Worm (Caenorhabditis elegans): Measurements from ENCODE around the gene nas-23.

nas-23 gene

DNA sequence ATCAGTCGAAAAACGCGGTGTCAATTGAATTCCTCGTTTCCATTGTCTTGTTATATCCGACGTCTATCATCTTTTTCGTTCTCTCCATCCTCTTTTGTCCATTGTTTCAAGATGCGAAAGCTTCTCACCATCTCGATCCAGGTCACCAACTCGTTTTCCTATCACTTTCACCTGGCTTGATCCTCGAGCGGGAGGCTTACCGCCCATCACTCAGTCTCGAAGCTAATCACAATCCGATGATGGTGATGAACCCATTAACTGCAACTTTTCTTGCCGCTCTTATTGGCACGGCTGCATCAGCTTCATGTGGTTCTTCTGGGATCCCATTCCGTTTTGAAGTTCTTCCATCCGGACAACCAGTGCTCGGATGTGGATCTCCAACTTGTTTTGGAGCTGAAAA, 37.4 kb upstream of the nas-23 start, which contains the start of gene wrt-1:
Gene wrt-1, plus strand, starts transcription at position 53 of the 400 bp plus-strand sequence.
- TF ChIP-seq ama-1 (optimal IDR thresholded peaks at IDR 0.05) (peak; percentile 19), nhr-23 (tag; optimal IDR thresholded peaks at IDR 0.05) (peak; percentile 41), mdl-1 (tag; optimal IDR thresholded peaks at IDR 0.05) (no peak)

DNA sequence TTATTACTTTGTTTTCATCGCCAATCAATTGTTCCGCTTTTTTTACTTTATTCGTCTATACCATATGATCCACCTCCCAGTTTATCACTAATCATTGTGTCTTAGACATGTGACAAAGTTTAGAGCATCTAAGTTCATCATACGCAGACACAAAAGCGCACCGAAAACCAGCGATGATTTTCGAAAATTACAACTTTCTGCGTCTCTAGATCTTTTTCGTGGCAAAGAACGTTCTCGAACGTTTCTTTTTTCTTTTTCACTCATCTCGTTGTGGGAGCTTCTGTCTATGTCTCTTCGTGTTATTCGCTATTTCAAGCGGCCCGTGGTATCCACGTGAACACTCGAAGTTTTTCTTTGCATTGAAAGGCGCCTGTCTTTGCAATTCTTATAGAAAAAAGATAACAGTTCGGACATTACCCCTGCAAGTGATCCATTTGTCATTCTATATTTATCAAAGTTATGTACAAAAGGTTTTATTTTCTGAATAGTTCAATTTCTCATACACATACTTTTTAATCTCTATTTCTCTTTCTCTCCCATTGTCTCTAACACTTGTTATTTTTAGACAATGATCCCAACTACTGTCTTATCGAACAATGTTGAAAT, 35.7 kb upstream of the nas-23 start, which contains the start of gene ZK1290.5:
Gene ZK1290.5, plus strand, starts transcription at position 566 of the 606 bp plus-strand sequence.
- TF ChIP-seq nhr-77 (tag; optimal IDR thresholded peaks at IDR 0.05), result no peak
- TF ChIP-seq zag-1 (tag; optimal IDR thresholded peaks at IDR 0.05), result no peak
- TF ChIP-seq lsy-12 (tag; optimal IDR thresholded peaks at IDR 0.05), result peak; percentile 84
- no peak for TF ChIP-seq unc-39 (tag; optimal IDR thresholded peaks at IDR 0.05)
- no peak for TF ChIP-seq hmg-11 (tag; optimal IDR thresholded peaks at IDR 0.05)
- no peak for TF ChIP-seq nhr-76 (tag; optimal IDR thresholded peaks at IDR 0.05)
- TF ChIP-seq nhr-67 (tag; optimal IDR thresholded peaks at IDR 0.05), result no peak
- TF ChIP-seq snpc-4 (tag; optimal IDR thresholded peaks at IDR 0.05), result peak; percentile 35
- TF ChIP-seq ama-1 (optimal IDR thresholded peaks at IDR 0.05), result no peak
- no peak for TF ChIP-seq sea-2 (GFP tag; optimal IDR thresholded peaks at IDR 0.05)
- no peak for TF ChIP-seq fkh-10 (GFP tag; optimal IDR thresholded peaks at IDR 0.05)
- peak; percentile 92 for TF ChIP-seq nhr-23 (tag; optimal IDR thresholded peaks at IDR 0.05)
- peak; percentile 53 for TF ChIP-seq mdl-1 (tag; optimal IDR thresholded peaks at IDR 0.05)
- TF ChIP-seq pqm-1 (tag; optimal IDR thresholded peaks at IDR 0.05), result peak; percentile 73
- TF ChIP-seq nhr-11 (tag; optimal IDR thresholded peaks at IDR 0.05), result peak; percentile 80
- no peak for TF ChIP-seq aly-2 (tag; optimal IDR thresholded peaks at IDR 0.05)
- TF ChIP-seq lin-39 (tag; optimal IDR thresholded peaks at IDR 0.05), result peak; percentile 67
- no peak for TF ChIP-seq nhr-28 (tag; optimal IDR thresholded peaks at IDR 0.05)
- peak; percentile 60 for TF ChIP-seq ceh-28 (tag; optimal IDR thresholded peaks at IDR 0.05)
- TF ChIP-seq ZK546.5 (tag; optimal IDR thresholded peaks at IDR 0.05), result no peak
- no peak for TF ChIP-seq ceh-16 (tag; optimal IDR thresholded peaks at IDR 0.05)
- TF ChIP-seq fos-1 (tag; optimal IDR thresholded peaks at IDR 0.05), result peak; percentile 60
- TF ChIP-seq jun-1 (tag; optimal IDR thresholded peaks at IDR 0.05), result peak; percentile 93
- TF ChIP-seq skn-1 (tag; optimal IDR thresholded peaks at IDR 0.05), result peak; percentile 71
- no peak for TF ChIP-seq ztf-11 (tag; optimal IDR thresholded peaks at IDR 0.05)
- TF ChIP-seq nhr-43 (tag; optimal IDR thresholded peaks at IDR 0.05; ENCODE audit: poor library complexity, severe bottlenecking), result peak; percentile 91
- peak; percentile 62 for TF ChIP-seq tbx-2 (tag; optimal IDR thresholded peaks at IDR 0.05)
- TF ChIP-seq pha-4 (tag; optimal IDR thresholded peaks at IDR 0.05), result peak; percentile 84
- TF ChIP-seq elt-2 (tag; optimal IDR thresholded peaks at IDR 0.05), result peak; percentile 94
- no peak for TF ChIP-seq ceh-82 (tag; optimal IDR thresholded peaks at IDR 0.05)
- no peak for TF ChIP-seq daf-12 (tag; optimal IDR thresholded peaks at IDR 0.05)
- TF ChIP-seq nhr-12 (tag; optimal IDR thresholded peaks at IDR 0.05), result no peak
- TF ChIP-seq ceh-9 (tag; optimal IDR thresholded peaks at IDR 0.05), result no peak
- TF ChIP-seq eor-1 (tag; optimal IDR thresholded peaks at IDR 0.05), result no peak
- peak; percentile 34 for TF ChIP-seq unc-62 (GFP tag; optimal IDR thresholded peaks at IDR 0.05)
- TF ChIP-seq nhr-237 (tag; optimal IDR thresholded peaks at IDR 0.05), result no peak
- TF ChIP-seq elt-3 (tag; optimal IDR thresholded peaks at IDR 0.05), result peak; percentile 1 to 61 (median 49)
- no peak for TF ChIP-seq R02D3.7 (tag; optimal IDR thresholded peaks at IDR 0.05)
- peak; percentile 35 for TF ChIP-seq ztf-4 (tag; optimal IDR thresholded peaks at IDR 0.05)
- peak; percentile 75 for TF ChIP-seq mml-1 (tag; optimal IDR thresholded peaks at IDR 0.05)
- peak; percentile 87 for TF ChIP-seq nfya-1 (tag; optimal IDR thresholded peaks at IDR 0.05; ENCODE audit: insufficient read depth)
- TF ChIP-seq lin-15B (tag; optimal IDR thresholded peaks at IDR 0.05), result peak; percentile 58
- TF ChIP-seq fkh-2 (tag; optimal IDR thresholded peaks at IDR 0.05), result no peak
- peak; percentile 51 for TF ChIP-seq egl-5 (tag; optimal IDR thresholded peaks at IDR 0.05)
- peak; percentile 77 for TF ChIP-seq egl-27 (tag; optimal IDR thresholded peaks at IDR 0.05)
- TF ChIP-seq elt-1 (tag; optimal IDR thresholded peaks at IDR 0.05), result peak; percentile 20
- TF ChIP-seq nhr-25 (tag; optimal IDR thresholded peaks at IDR 0.05), result peak; percentile 86

Data from whole organism, L3 larva.